Fruit fly (Drosophila melanogaster) whole organism, embryonic: ENCODE results near the gene CG3368.

Experiments
- Bgb ChIP-seq: fragments of 200-800 bp; sonication (Bioruptor generic); IDR thresholded peaks from 2 replicates; pipeline ENCODE4 v1.3.6; 2022; ENCODE audit warnings: missing biosample characterization, missing genetic modification characterization; ENCODE audit not compliant: partially characterized antibody
- CG10321 ChIP-seq: fragments of 200-800 bp; sonication (Bioruptor generic); IDR thresholded peaks from 2 replicates; pipeline ENCODE4 v1.3.6; 2022; ENCODE audit warnings: missing biosample characterization, missing genetic modification characterization
- CG10654 ChIP-seq: fragments of 200-800 bp; sonication (Bioruptor generic); optimal IDR thresholded peaks from 2 replicates; lab custom pipeline; 2016; ENCODE audit warnings: missing biosample characterization, missing genetic modification characterization
- CG12236 ChIP-seq: fragments of 200-800 bp; sonication (Bioruptor generic); optimal IDR thresholded peaks from 2 replicates; lab custom pipeline; 2016; ENCODE audit warnings: missing biosample characterization, missing genetic modification characterization
- CG12299 ChIP-seq: fragments of 200-800 bp; sonication (Bioruptor generic); optimal IDR thresholded peaks from 2 replicates; lab custom pipeline; 2018; ENCODE audit warnings: missing biosample characterization, mild to moderate bottlenecking, missing genetic modification characterization
- CG12391 ChIP-seq: fragments of 200-800 bp; sonication (Bioruptor generic); optimal IDR thresholded peaks from 3 replicates; lab custom pipeline; 2018; ENCODE audit warnings: missing biosample characterization, mild to moderate bottlenecking, missing genetic modification characterization, moderate library complexity
- CG1603 ChIP-seq: fragments of 200-800 bp; sonication (Bioruptor generic); optimal IDR thresholded peaks from 2 replicates; lab custom pipeline; 2019; ENCODE audit warnings: missing biosample characterization, mild to moderate bottlenecking, missing genetic modification characterization, moderate library complexity
- CG16779 ChIP-seq: fragments of 200-800 bp; sonication (Bioruptor generic); IDR thresholded peaks from 2 replicates; pipeline ENCODE4 v1.3.6; 2022; ENCODE audit warnings: missing biosample characterization, missing genetic modification characterization
- CG17802 ChIP-seq: fragments of 200-800 bp; sonication (Bioruptor generic); optimal IDR thresholded peaks from 2 replicates; lab custom pipeline; 2018; ENCODE audit warnings: missing biosample characterization, mild to moderate bottlenecking, missing genetic modification characterization, moderate library complexity
- CG18599 ChIP-seq: fragments of 200-800 bp; sonication (Bioruptor generic); optimal IDR thresholded peaks from 3 replicates; lab custom pipeline; 2017; ENCODE audit warnings: missing biosample characterization, missing genetic modification characterization, mild to moderate bottlenecking, moderate library complexity, missing genetic modification reagents
- CG30431 ChIP-seq: fragments of 200-800 bp; sonication (Bioruptor generic); optimal IDR thresholded peaks from 2 replicates; lab custom pipeline; 2017; ENCODE audit warnings: missing biosample characterization, missing genetic modification characterization
- CG33557 ChIP-seq: fragments of 200-800 bp; sonication (Bioruptor generic); optimal IDR thresholded peaks from 2 replicates; lab custom pipeline; 2019; ENCODE audit warnings: missing biosample characterization, mild to moderate bottlenecking, missing genetic modification characterization, moderate library complexity
- CG3838 ChIP-seq: fragments of 200-800 bp; sonication (Bioruptor generic); optimal IDR thresholded peaks from 3 replicates; lab custom pipeline; 2016; ENCODE audit warnings: missing biosample characterization, missing genetic modification characterization
- CG4360 ChIP-seq: fragments of 200-800 bp; sonication (Bioruptor generic); IDR thresholded peaks from 2 replicates; pipeline ENCODE4 v1.3.6; 2022; ENCODE audit warnings: missing biosample characterization, missing genetic modification characterization
- CG4820 ChIP-seq: fragments of 200-800 bp; sonication (Bioruptor generic); optimal IDR thresholded peaks from 3 replicates; lab custom pipeline; 2016; ENCODE audit warnings: missing biosample characterization, missing genetic modification characterization
- CG5953 ChIP-seq: fragments of 200-800 bp; sonication (Bioruptor generic); IDR thresholded peaks from 2 replicates; pipeline ENCODE4 v1.3.6; 2022; ENCODE audit warnings: missing biosample characterization, missing genetic modification characterization
- CG6689 ChIP-seq: fragments of 200-800 bp; sonication (Bioruptor generic); IDR thresholded peaks from 2 replicates; pipeline ENCODE4 v1.3.6; 2022; ENCODE audit warnings: missing biosample characterization, missing genetic modification characterization
- CG7786 ChIP-seq: fragments of 200-800 bp; sonication (Bioruptor generic); optimal IDR thresholded peaks from 2 replicates; lab custom pipeline; 2016; ENCODE audit warnings: missing biosample characterization, missing genetic modification characterization
- CG8924 ChIP-seq: fragments of 200-800 bp; optimal IDR thresholded peaks from 3 replicates; lab custom pipeline; 2019; ENCODE audit warnings: missing biosample characterization, mild to moderate bottlenecking, missing genetic modification characterization, moderate library complexity
- CG9876 ChIP-seq: fragments of 200-800 bp; sonication (Bioruptor generic); optimal IDR thresholded peaks from 2 replicates; lab custom pipeline; 2016; ENCODE audit warnings: missing biosample characterization, missing genetic modification characterization
- CoRest ChIP-seq: fragments of 200-800 bp; sonication (Bioruptor generic); optimal IDR thresholded peaks from 3 replicates; lab custom pipeline; 2018; ENCODE audit warnings: missing biosample characterization, mild to moderate bottlenecking, missing genetic modification characterization, moderate library complexity
- CrebB ChIP-seq: fragments of 200-800 bp; sonication (Bioruptor generic); optimal IDR thresholded peaks from 3 replicates; lab custom pipeline; 2018; ENCODE audit warnings: missing biosample characterization, mild to moderate bottlenecking, missing genetic modification characterization
- Deaf1 ChIP-seq: fragments of 200-800 bp; optimal IDR thresholded peaks from 3 replicates; lab custom pipeline; 2019; ENCODE audit warnings: missing biosample characterization, mild to moderate bottlenecking, missing genetic modification characterization, moderate library complexity
- Gug ChIP-seq: fragments of 200-800 bp; sonication (Bioruptor generic); IDR thresholded peaks from 4 replicates; pipeline ENCODE4 v1.3.6; 2022; ENCODE audit warnings: missing biosample characterization, missing genetic modification characterization
- H2.0 ChIP-seq: fragments of 200-800 bp; sonication (Bioruptor generic); IDR thresholded peaks from 2 replicates; pipeline ENCODE4 v1.3.6; 2022; ENCODE audit warnings: missing biosample characterization, missing genetic modification characterization
- HmgD ChIP-seq: fragments of 200-800 bp; sonication (Bioruptor generic); optimal IDR thresholded peaks from 3 replicates; lab custom pipeline; 2016; ENCODE audit warnings: missing biosample characterization, missing genetic modification characterization
- Hr39 ChIP-seq: fragments of >200 bp; optimal IDR thresholded peaks from 2 replicates; lab custom pipeline; 2017
- MBD-R2 ChIP-seq: fragments of 200-800 bp; sonication (Bioruptor generic); IDR thresholded peaks from 2 replicates; pipeline ENCODE4 v1.3.6; 2022; ENCODE audit warnings: missing biosample characterization, missing genetic modification characterization
- Scr ChIP-seq: fragments of 200-800 bp; sonication (Bioruptor generic); IDR thresholded peaks from 2 replicates; pipeline ENCODE4 v1.3.6; 2022; ENCODE audit warnings: missing biosample characterization, missing genetic modification characterization; ENCODE audit not compliant: partially characterized antibody
- Sin3A ChIP-seq: fragments of >200 bp; optimal IDR thresholded peaks from 2 replicates; lab custom pipeline; 2018
- abd-A ChIP-seq: fragments of 200-800 bp; sonication (Bioruptor generic); optimal IDR thresholded peaks from 3 replicates; lab custom pipeline; 2019; ENCODE audit warnings: missing biosample characterization, mild to moderate bottlenecking, missing genetic modification characterization, moderate library complexity
- ac ChIP-seq: fragments of 200-800 bp; sonication (Bioruptor generic); optimal IDR thresholded peaks from 3 replicates; lab custom pipeline; 2017; ENCODE audit warnings: missing biosample characterization, mild to moderate bottlenecking, missing genetic modification characterization
- bab2 ChIP-seq: fragments of 200-800 bp; sonication (Bioruptor generic); optimal IDR thresholded peaks from 2 replicates; lab custom pipeline; 2016; ENCODE audit warnings: missing biosample characterization, missing genetic modification characterization
- bbx ChIP-seq: fragments of 200-800 bp; sonication (Bioruptor generic); IDR thresholded peaks from 2 replicates; pipeline ENCODE4 v1.3.6; 2022; ENCODE audit warnings: missing biosample characterization, missing genetic modification characterization; ENCODE audit not compliant: partially characterized antibody
- bcd ChIP-seq: fragments of 200-800 bp; sonication (Bioruptor generic); optimal IDR thresholded peaks from 2 replicates; lab custom pipeline; 2017; ENCODE audit warnings: missing biosample characterization, mild to moderate bottlenecking, missing genetic modification characterization
- cato ChIP-seq: fragments of 200-800 bp; sonication (Bioruptor generic); optimal IDR thresholded peaks from 2 replicates; lab custom pipeline; 2016; ENCODE audit warnings: missing biosample characterization, missing genetic modification characterization, borderline replicate concordance
- dimm ChIP-seq: fragments of 200-800 bp; sonication (Bioruptor generic); IDR thresholded peaks from 2 replicates; pipeline ENCODE4 v1.3.6; 2022; ENCODE audit warnings: missing biosample characterization, missing genetic modification characterization
- ftz-f1 ChIP-seq: fragments of 200-800 bp; sonication (Bioruptor generic); optimal IDR thresholded peaks from 2 replicates; lab custom pipeline; 2016; ENCODE audit warnings: missing biosample characterization, missing genetic modification characterization
- gem ChIP-seq: fragments of 200-800 bp; sonication (Bioruptor generic); optimal IDR thresholded peaks from 2 replicates; lab custom pipeline; 2019; ENCODE audit warnings: missing biosample characterization, mild to moderate bottlenecking, missing genetic modification characterization, moderate library complexity
- gt ChIP-seq: fragments of 200-800 bp; sonication (Bioruptor generic); IDR thresholded peaks from 2 replicates; pipeline ENCODE4 v1.3.6; 2022; ENCODE audit warnings: missing biosample characterization, missing genetic modification characterization
- ham ChIP-seq: fragments of 200-800 bp; sonication (Bioruptor generic); IDR thresholded peaks from 2 replicates; pipeline ENCODE4 v1.3.6; 2022; ENCODE audit warnings: missing biosample characterization, missing genetic modification characterization
- hkb ChIP-seq, 2 experiments: fragments of 200-800 bp in 1 of 2; fragments of >200 bp in 1 of 2; sonication (Bioruptor generic) in 1 of 2; IDR thresholded peaks in 1 of 2; optimal IDR thresholded peaks in 1 of 2; 2 replicates each; pipeline versions ENCODE4 v1.3.6 to Lab custom; 2017 to 2022; ENCODE audit warnings: missing biosample characterization in 1 of 2, missing genetic modification characterization in 1 of 2
- pb ChIP-seq: fragments of 200-800 bp; sonication (Bioruptor generic); optimal IDR thresholded peaks from 3 replicates; lab custom pipeline; 2016; ENCODE audit warnings: missing biosample characterization, missing genetic modification characterization
- peb ChIP-seq: fragments of 200-800 bp; sonication (Bioruptor generic); IDR thresholded peaks from 2 replicates; pipeline ENCODE4 v1.3.6; 2022; ENCODE audit warnings: missing biosample characterization, missing genetic modification characterization
- pzg ChIP-seq: fragments of 200-800 bp; sonication (Bioruptor generic); optimal IDR thresholded peaks from 3 replicates; lab custom pipeline; 2018; ENCODE audit warnings: missing biosample characterization, mild to moderate bottlenecking, missing genetic modification characterization, moderate library complexity
- ssp ChIP-seq: fragments of 200-800 bp; sonication (Bioruptor generic); IDR thresholded peaks from 2 replicates; pipeline ENCODE4 v1.3.6; 2022; ENCODE audit warnings: missing biosample characterization, missing genetic modification characterization
- tin ChIP-seq: fragments of 200-800 bp; sonication (Bioruptor generic); optimal IDR thresholded peaks from 3 replicates; lab custom pipeline; 2016; ENCODE audit warnings: missing biosample characterization, missing genetic modification characterization
- trem ChIP-seq: fragments of 200-800 bp; optimal IDR thresholded peaks from 3 replicates; lab custom pipeline; 2019; ENCODE audit warnings: missing biosample characterization, mild to moderate bottlenecking, missing genetic modification characterization, moderate library complexity
- usp ChIP-seq: fragments of >200 bp; optimal IDR thresholded peaks from 2 replicates; lab custom pipeline; 2017; ENCODE audit warnings: missing biosample characterization, missing genetic modification characterization
- zen ChIP-seq: fragments of 200-800 bp; sonication (Bioruptor generic); optimal IDR thresholded peaks from 3 replicates; lab custom pipeline; 2018; ENCODE audit warnings: missing biosample characterization, mild to moderate bottlenecking, missing genetic modification characterization, moderate library complexity

Gene CG3368

dm6 chr3R:27281022-27281810, 2.4 kb upstream of the CG3368 start (continued):
- peak; percentile 90 for TF ChIP-seq CG4820
- TF ChIP-seq CG12236 (GFP tag; lab: Kevin White, UChicago): peak; percentile 82
- peak; percentile 39 for TF ChIP-seq pzg
- peak; percentile 91 for TF ChIP-seq bab2 (GFP tag; lab: Kevin White, UChicago)
- peak; percentile 89 for TF ChIP-seq Deaf1 (tag; lab: Kevin White, UChicago)
- TF ChIP-seq ssp (GFP tag; lab: Robert Waterston, UW): peak; percentile 88
- TF ChIP-seq CG18599 (GFP tag; lab: Kevin White, UChicago): peak; percentile 98
- peak; percentile 96 for TF ChIP-seq CG5953 (GFP tag; lab: Robert Waterston, UW)
- TF ChIP-seq CG3838: peak; percentile 86
- TF ChIP-seq gem (tag; lab: Kevin White, UChicago): peak; percentile 97
- TF ChIP-seq bcd (GFP tag; lab: Kevin White, UChicago): peak; percentile 96
- peak; percentile 92 for TF ChIP-seq CG10654 (GFP tag; lab: Kevin White, UChicago)
- peak; percentile 97 for TF ChIP-seq CG6689 (GFP tag; lab: Robert Waterston, UW)
- TF ChIP-seq CG30431 (GFP tag; lab: Kevin White, UChicago): peak; percentile 97
- TF ChIP-seq zen (tag; lab: Kevin White, UChicago): peak; percentile 76
- peak; percentile 90 for TF ChIP-seq gt (GFP tag; lab: Robert Waterston, UW)
- TF ChIP-seq CG1603: peak; percentile 98
- TF ChIP-seq Sin3A: no peak
- peak; percentile 94 for TF ChIP-seq CoRest
- TF ChIP-seq usp (GFP tag; lab: Kevin White, UChicago): no peak
- TF ChIP-seq trem (tag; lab: Kevin White, UChicago): peak; percentile 89
- TF ChIP-seq CG12391: peak; percentile 94
- TF ChIP-seq CG7786 (GFP tag; lab: Kevin White, UChicago): peak; percentile 98
- TF ChIP-seq CrebB (tag; lab: Kevin White, UChicago): peak; percentile 96
- peak; percentile 82 for TF ChIP-seq Bgb (GFP tag; lab: Robert Waterston, UW)
- peak; percentile 95 for TF ChIP-seq MBD-R2
- no peak for TF ChIP-seq hkb (optimal IDR thresholded peaks at IDR 0.05; lab: Kevin White, UChicago)
- TF ChIP-seq hkb (GFP tag; IDR thresholded peaks at IDR 0.05; lab: Robert Waterston, UW): peak; percentile 98
- peak; percentile 98 for TF ChIP-seq Gug (GFP tag; lab: Robert Waterston, UW)
- TF ChIP-seq ac: peak; percentile 78
- TF ChIP-seq Hr39 (lab: Kevin White, UChicago): no peak
- TF ChIP-seq CG16779: peak; percentile 97
- peak; percentile 88 for TF ChIP-seq abd-A (tag; lab: Kevin White, UChicago)
- TF ChIP-seq CG33557 (GFP tag; lab: Kevin White, UChicago): peak; percentile 15
- peak; percentile 81 for TF ChIP-seq cato (GFP tag; lab: Kevin White, UChicago)
- TF ChIP-seq Scr (GFP tag; lab: Robert Waterston, UW): peak; percentile 13
- TF ChIP-seq CG10321 (GFP tag; lab: Robert Waterston, UW): peak; percentile 74
- peak; percentile 94 for TF ChIP-seq pb (GFP tag; lab: Kevin White, UChicago)
- peak; percentile 78 for TF ChIP-seq CG17802 (tag; lab: Kevin White, UChicago)
- peak; percentile 88 for TF ChIP-seq CG12299 (tag; lab: Kevin White, UChicago)
- peak; percentile 91; the same call in 1 of the 2 replicates for TF ChIP-seq ham (GFP tag; lab: Robert Waterston, UW)
- peak; percentile 90 for TF ChIP-seq CG9876 (GFP tag; lab: Kevin White, UChicago)
- TF ChIP-seq H2.0 (GFP tag; lab: Robert Waterston, UW): peak; percentile 97
- peak; percentile 94 for TF ChIP-seq tin
- peak; percentile 93 for TF ChIP-seq CG8924 (tag; lab: Kevin White, UChicago)
- peak; percentile 78 for TF ChIP-seq CG4360
- peak; percentile 90 for TF ChIP-seq HmgD (GFP tag; lab: Kevin White, UChicago)
- peak; percentile 60 for TF ChIP-seq bbx (GFP tag; lab: Robert Waterston, UW)
- TF ChIP-seq peb: peak; percentile 95
- peak; percentile 91 for TF ChIP-seq dimm (GFP tag; lab: Robert Waterston, UW)
- peak; percentile 43 for TF ChIP-seq ftz-f1
